Worm (Caenorhabditis elegans) whole organism, mixed stage, embryonic: ENCODE measurements around the gene C10F3.7.

ENCODE experiments used
- M03D4.4 ChIP-seq: sonication (generic microtip); optimal IDR thresholded peaks from 2 replicates; lab custom pipeline; 2017; ENCODE audit warnings: mild to moderate bottlenecking, missing genetic modification characterization, missing compliant biosample characterization
- bed-3 ChIP-seq: fragments of 200-800 bp; sonication (Bioruptor generic); optimal IDR thresholded peaks from 3 replicates; lab custom pipeline; 2018; ENCODE audit warnings: mild to moderate bottlenecking, missing genetic modification characterization, moderate library complexity, missing compliant biosample characterization
- blmp-1 ChIP-seq: fragments of 150-350 bp; optimal IDR thresholded peaks from 2 replicates; lab custom pipeline; 2014; ENCODE audit warnings: missing biosample characterization, missing genetic modification characterization
- ceh-39 ChIP-seq: fragments of 150-350 bp; optimal IDR thresholded peaks from 2 replicates; lab custom pipeline; 2014; ENCODE audit warnings: missing biosample characterization, missing genetic modification characterization
- ceh-43 ChIP-seq: fragments of 200-800 bp; sonication (Bioruptor generic); optimal IDR thresholded peaks from 2 replicates; lab custom pipeline; 2018; ENCODE audit warnings: mild to moderate bottlenecking, missing genetic modification characterization, moderate library complexity, missing compliant biosample characterization
- ceh-83 ChIP-seq: fragments of 200-800 bp; sonication (Bioruptor generic); optimal IDR thresholded peaks from 2 replicates; lab custom pipeline; 2018; ENCODE audit warnings: mild to moderate bottlenecking, missing genetic modification characterization, missing compliant biosample characterization
- ces-1 ChIP-seq: fragments of 150-350 bp; optimal IDR thresholded peaks from 2 replicates; lab custom pipeline; 2014; ENCODE audit warnings: missing biosample characterization, missing genetic modification reagents, missing genetic modification characterization
- cnd-1 ChIP-seq: fragments of 200-800 bp; sonication (Bioruptor generic); optimal IDR thresholded peaks from 2 replicates; lab custom pipeline; 2018; ENCODE audit warnings: mild to moderate bottlenecking, missing genetic modification characterization, missing compliant biosample characterization
- drap-1 ChIP-seq: fragments of 200-800 bp; sonication (Bioruptor generic); optimal IDR thresholded peaks from 3 replicates; lab custom pipeline; 2018; ENCODE audit warnings: mild to moderate bottlenecking, missing genetic modification characterization, missing compliant biosample characterization
- elt-1 ChIP-seq: sonication (generic microtip); optimal IDR thresholded peaks from 2 replicates; lab custom pipeline; 2017; ENCODE audit warnings: missing genetic modification characterization, mild to moderate bottlenecking, missing compliant biosample characterization, antibody characterized with exemption, moderate library complexity, borderline replicate concordance; ENCODE audit not compliant: insufficient read depth
- elt-3 ChIP-seq: fragments of 150-350 bp; optimal IDR thresholded peaks from 2 replicates; lab custom pipeline; 2014; ENCODE audit warnings: missing biosample characterization, missing genetic modification characterization
- flh-1 ChIP-seq: fragments of 200-800 bp; sonication (Bioruptor generic); optimal IDR thresholded peaks from 2 replicates; lab custom pipeline; 2018; ENCODE audit warnings: mild to moderate bottlenecking, missing genetic modification characterization, moderate library complexity, missing compliant biosample characterization
- ham-2 ChIP-seq: fragments of 200-800 bp; sonication (Bioruptor generic); optimal IDR thresholded peaks from 2 replicates; lab custom pipeline; 2018; ENCODE audit warnings: mild to moderate bottlenecking, missing genetic modification characterization, missing compliant biosample characterization
- hlh-1 ChIP-seq: fragments of 150-350 bp; optimal IDR thresholded peaks from 2 replicates; lab custom pipeline; 2014; ENCODE audit warnings: missing biosample characterization, missing genetic modification reagents, missing genetic modification characterization
- lin-13 ChIP-seq: fragments of 150-350 bp; optimal IDR thresholded peaks from 2 replicates; lab custom pipeline; 2014; ENCODE audit warnings: missing biosample characterization, missing genetic modification characterization
- lin-32 ChIP-seq: fragments of 200-800 bp; sonication (Bioruptor generic); optimal IDR thresholded peaks from 2 replicates; lab custom pipeline; 2018; ENCODE audit warnings: mild to moderate bottlenecking, missing genetic modification characterization, missing compliant biosample characterization
- lsy-2 ChIP-seq: fragments of 150-350 bp; optimal IDR thresholded peaks from 2 replicates; lab custom pipeline; 2014; ENCODE audit warnings: missing biosample characterization, missing genetic modification characterization
- mab-5 ChIP-seq: fragments of 150-350 bp; optimal IDR thresholded peaks from 2 replicates; lab custom pipeline; 2014; ENCODE audit warnings: missing biosample characterization, missing genetic modification characterization
- mep-1 ChIP-seq: fragments of 150-350 bp; optimal IDR thresholded peaks from 2 replicates; lab custom pipeline; 2017; ENCODE audit warnings: missing biosample characterization, missing genetic modification reagents, missing genetic modification characterization, inconsistent platforms
- mls-2 ChIP-seq: sonication (generic microtip); optimal IDR thresholded peaks from 2 replicates; lab custom pipeline; 2016; ENCODE audit warnings: mild to moderate bottlenecking, missing genetic modification characterization, moderate library complexity, missing compliant biosample characterization
- nhr-12 ChIP-seq: fragments of 150-350 bp; optimal IDR thresholded peaks from 2 replicates; lab custom pipeline; 2014; ENCODE audit warnings: missing biosample characterization, missing genetic modification characterization
- nhr-2 ChIP-seq: fragments of 150-350 bp; optimal IDR thresholded peaks from 2 replicates; lab custom pipeline; 2014; ENCODE audit warnings: missing biosample characterization, missing genetic modification characterization
- nhr-237 ChIP-seq: fragments of 150-350 bp; optimal IDR thresholded peaks from 2 replicates; lab custom pipeline; 2014; ENCODE audit warnings: missing biosample characterization, missing genetic modification characterization
- nhr-28 ChIP-seq: fragments of 150-350 bp; optimal IDR thresholded peaks from 2 replicates; lab custom pipeline; 2014; ENCODE audit warnings: missing biosample characterization, missing genetic modification characterization
- nhr-76 ChIP-seq: sonication (generic microtip); optimal IDR thresholded peaks from 2 replicates; lab custom pipeline; 2017; ENCODE audit warnings: missing biosample characterization, missing genetic modification characterization
- pha-4 ChIP-seq: fragments of 150-350 bp; optimal IDR thresholded peaks from 2 replicates; lab custom pipeline; 2018; ENCODE audit warnings: missing biosample characterization, missing genetic modification reagents, missing genetic modification characterization
- sem-2 ChIP-seq: fragments of 200-800 bp; sonication (Bioruptor generic); optimal IDR thresholded peaks from 2 replicates; lab custom pipeline; 2018; ENCODE audit warnings: mild to moderate bottlenecking, missing genetic modification characterization, missing compliant biosample characterization
- snpc-4 ChIP-seq: fragments of 150-350 bp; optimal IDR thresholded peaks from 2 replicates; lab custom pipeline; 2014; ENCODE audit warnings: missing biosample characterization, missing genetic modification characterization
- sptf-1 ChIP-seq: sonication (generic microtip); optimal IDR thresholded peaks from 2 replicates; lab custom pipeline; 2017; ENCODE audit warnings: mild to moderate bottlenecking, missing genetic modification characterization, moderate library complexity, missing compliant biosample characterization
- tbx-8 ChIP-seq: fragments of 200-800 bp; sonication (Bioruptor generic); optimal IDR thresholded peaks from 2 replicates; lab custom pipeline; 2018; ENCODE audit warnings: mild to moderate bottlenecking, missing genetic modification characterization, moderate library complexity, missing compliant biosample characterization
- unc-120 ChIP-seq: sonication (generic microtip); optimal IDR thresholded peaks from 2 replicates; lab custom pipeline; 2017; ENCODE audit warnings: missing genetic modification characterization, missing compliant biosample characterization; ENCODE audit not compliant: poor library complexity, severe bottlenecking
- unc-39 ChIP-seq: fragments of 150-350 bp; optimal IDR thresholded peaks from 2 replicates; lab custom pipeline; 2014; ENCODE audit warnings: missing biosample characterization, missing genetic modification characterization
- unc-62 ChIP-seq: fragments of 150-350 bp; optimal IDR thresholded peaks from 2 replicates; lab custom pipeline; 2014; ENCODE audit warnings: missing biosample characterization, missing genetic modification reagents, missing genetic modification characterization
- zip-8 ChIP-seq: fragments of 150-350 bp; optimal IDR thresholded peaks from 2 replicates; lab custom pipeline; 2014; ENCODE audit warnings: missing biosample characterization, missing genetic modification characterization

Gene C10F3.7

DNA sequence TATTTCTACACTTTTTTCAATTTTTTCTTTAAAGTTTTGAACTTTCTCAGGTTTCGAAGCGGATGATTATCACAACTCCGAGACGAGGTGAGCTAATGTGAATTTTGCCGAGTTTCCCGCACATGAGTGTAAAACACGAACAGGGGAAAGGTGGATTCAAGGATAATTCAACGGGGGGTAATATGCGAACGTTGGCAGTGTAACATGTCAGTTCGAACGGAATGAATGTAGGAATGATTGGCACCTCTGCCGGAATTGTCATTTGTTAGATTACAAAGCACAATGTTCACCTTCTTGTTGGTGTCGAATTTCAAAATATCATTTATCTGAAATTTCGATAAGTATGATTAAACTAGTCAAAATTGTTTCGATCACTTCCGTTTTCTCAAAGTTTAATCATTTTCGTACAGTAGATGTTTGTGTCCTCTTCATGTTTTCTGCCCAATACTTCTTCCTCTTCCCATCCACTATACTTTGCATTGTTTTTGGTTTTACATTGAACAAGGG is 32.3 kb upstream of the C10F3.7 start, which contains the start of gene picc-1:
Gene picc-1, plus strand, starts transcription at position 51 of the 507 bp plus-strand sequence.
- no peak for TF ChIP-seq drap-1 (GFP tag; lab: Kevin White, UChicago)
- no peak for TF ChIP-seq lsy-2 (tag; lab: Kevin White, UChicago)
- no peak for TF ChIP-seq tbx-8 (GFP tag; lab: Kevin White, UChicago)
- TF ChIP-seq hlh-1: peak; percentile 36
- TF ChIP-seq nhr-12 (tag; lab: Kevin White, UChicago): no peak
- TF ChIP-seq unc-120 (tag; lab: Kevin White, UChicago): peak; percentile 28
- no peak for TF ChIP-seq M03D4.4 (tag; lab: Kevin White, UChicago)
- no peak for TF ChIP-seq unc-39 (tag; lab: Kevin White, UChicago)
- no peak for TF ChIP-seq zip-8
- TF ChIP-seq snpc-4 (tag; lab: Kevin White, UChicago): no peak
- no peak for TF ChIP-seq elt-3 (tag; lab: Kevin White, UChicago)
- no peak for TF ChIP-seq nhr-28
- TF ChIP-seq lin-32: no peak
- no peak for TF ChIP-seq blmp-1 (tag; lab: Kevin White, UChicago)
- peak; percentile 94 for TF ChIP-seq unc-62
- TF ChIP-seq flh-1 (GFP tag; lab: Kevin White, UChicago): no peak
- no peak for TF ChIP-seq lin-13 (tag; lab: Kevin White, UChicago)
- no peak for TF ChIP-seq ham-2
- TF ChIP-seq, all 35 proteins: peak for 3

ce11 chrV:6017630-6018029 is 31.0 kb upstream of the C10F3.7 start, which contains the start of the genes rpt-2 and aps-1:
rpt-2 (minus strand) TSS chrV:6017669.
aps-1 (plus strand) TSS chrV:6017970.
- TF ChIP-seq ham-2: no peak
- peak; percentile 24 for TF ChIP-seq ceh-39
- no peak for TF ChIP-seq cnd-1 (tag; lab: Kevin White, UChicago)
- no peak for TF ChIP-seq sptf-1 (tag; lab: Kevin White, UChicago)
- peak; percentile 57 for TF ChIP-seq nhr-237 (tag; lab: Kevin White, UChicago)
- no peak for TF ChIP-seq ceh-83 (GFP tag; lab: Kevin White, UChicago)
- no peak for TF ChIP-seq elt-1 (tag; lab: Kevin White, UChicago)
- TF ChIP-seq blmp-1 (tag; lab: Kevin White, UChicago): no peak
- no peak for TF ChIP-seq zip-8
- TF ChIP-seq hlh-1: peak; percentile 73
- no peak for TF ChIP-seq unc-120 (tag; lab: Kevin White, UChicago)
- no peak for TF ChIP-seq sem-2 (GFP tag; lab: Kevin White, UChicago)
- TF ChIP-seq pha-4 (tag; lab: Kevin White, UChicago): peak; percentile 80
- peak; percentile 73 for TF ChIP-seq mab-5 (tag; lab: Kevin White, UChicago)
- TF ChIP-seq bed-3: no peak
- no peak for TF ChIP-seq unc-39 (tag; lab: Kevin White, UChicago)
- TF ChIP-seq nhr-12 (tag; lab: Kevin White, UChicago): no peak
- TF ChIP-seq snpc-4 (tag; lab: Kevin White, UChicago): no peak
- TF ChIP-seq nhr-28: no peak
- TF ChIP-seq drap-1 (GFP tag; lab: Kevin White, UChicago): no peak
- TF ChIP-seq lin-13 (tag; lab: Kevin White, UChicago): peak; percentile 85
- TF ChIP-seq lsy-2 (tag; lab: Kevin White, UChicago): peak; percentile 66
- no peak for TF ChIP-seq nhr-76 (tag; lab: Kevin White, UChicago)
- peak; percentile 84 for TF ChIP-seq mep-1 (tag; lab: Kevin White, UChicago)
- peak; percentile 64 for TF ChIP-seq ces-1 (GFP tag; lab: Kevin White, UChicago)
- TF ChIP-seq nhr-2 (tag; lab: Kevin White, UChicago): peak; percentile 5
- TF ChIP-seq unc-62: peak; percentile 45

DNA sequence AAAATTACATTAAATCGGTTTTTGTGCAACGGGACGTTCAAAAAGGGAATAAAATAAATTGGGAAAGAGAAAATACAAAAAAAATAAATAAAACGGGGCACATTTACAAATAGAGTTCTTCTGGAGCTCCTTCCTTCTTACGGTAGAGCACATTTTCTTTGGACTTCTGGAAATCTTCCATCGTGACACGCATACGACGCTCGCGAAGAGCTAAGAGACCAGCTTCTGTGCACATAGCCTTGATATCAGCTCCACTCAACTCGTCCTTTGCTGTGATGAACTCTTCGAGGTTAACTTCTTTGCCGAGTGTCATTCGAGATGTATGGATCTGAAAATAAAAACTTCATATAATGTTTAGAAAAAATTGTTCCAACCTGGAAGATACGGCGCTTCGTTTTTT is 29.4 kb upstream of the C10F3.7 start:
- no peak for TF ChIP-seq unc-120 (tag; lab: Kevin White, UChicago)
- TF ChIP-seq ces-1 (GFP tag; lab: Kevin White, UChicago): no peak
- no peak for TF ChIP-seq unc-62
- TF ChIP-seq unc-39 (tag; lab: Kevin White, UChicago): no peak
- no peak for TF ChIP-seq lsy-2 (tag; lab: Kevin White, UChicago)
- no peak for TF ChIP-seq mls-2
- no peak for TF ChIP-seq blmp-1 (tag; lab: Kevin White, UChicago)
- no peak for TF ChIP-seq drap-1 (GFP tag; lab: Kevin White, UChicago)
- no peak for TF ChIP-seq ham-2
- no peak for TF ChIP-seq lin-13 (tag; lab: Kevin White, UChicago)
- TF ChIP-seq tbx-8 (GFP tag; lab: Kevin White, UChicago): no peak
- TF ChIP-seq pha-4 (tag; lab: Kevin White, UChicago): no peak
- TF ChIP-seq flh-1 (GFP tag; lab: Kevin White, UChicago): no peak
- TF ChIP-seq lin-32: no peak
- no peak for TF ChIP-seq M03D4.4 (tag; lab: Kevin White, UChicago)
- no peak for TF ChIP-seq sptf-1 (tag; lab: Kevin White, UChicago)
- TF ChIP-seq nhr-28: no peak
- no peak for TF ChIP-seq ceh-43
- TF ChIP-seq ceh-39: no peak
